Worm (Caenorhabditis elegans): ENCODE data around the gene msp-3.

ce11 chrII:4800524-4800923, 14.4 kb upstream of the msp-3 start:
- no peak for TF ChIP-seq snpc-4 (tag; optimal IDR thresholded peaks at IDR 0.05)
- TF ChIP-seq tbx-8 (GFP tag; optimal IDR thresholded peaks at IDR 0.05): no peak
- no peak for TF ChIP-seq lin-13 (tag; optimal IDR thresholded peaks at IDR 0.05)
- TF ChIP-seq unc-39 (tag; optimal IDR thresholded peaks at IDR 0.05): no peak
- TF ChIP-seq nhr-76 (tag; optimal IDR thresholded peaks at IDR 0.05): no peak
- TF ChIP-seq ztf-11 (tag; optimal IDR thresholded peaks at IDR 0.05): no peak
- TF ChIP-seq nhr-28 (tag; optimal IDR thresholded peaks at IDR 0.05): no peak
- TF ChIP-seq nhr-12 (tag; optimal IDR thresholded peaks at IDR 0.05): no peak
- TF ChIP-seq unc-62 (GFP tag; optimal IDR thresholded peaks at IDR 0.05): no peak
- no peak for TF ChIP-seq sptf-1 (tag; optimal IDR thresholded peaks at IDR 0.05)
- TF ChIP-seq ces-1 (GFP tag; optimal IDR thresholded peaks at IDR 0.05): no peak
- TF ChIP-seq ceh-43 (GFP tag; optimal IDR thresholded peaks at IDR 0.05): no peak
- no peak for TF ChIP-seq ceh-39 (tag; optimal IDR thresholded peaks at IDR 0.05)
- no peak for TF ChIP-seq lsy-2 (tag; optimal IDR thresholded peaks at IDR 0.05)

Data from whole organism, mixed stage, embryonic.